Fruit fly (Drosophila melanogaster) ovary, adult (tissue): ENCODE measurements around the gene CG18749.

Experiments used
- CG17801 ChIP-seq: fragments of 200-800 bp; optimal IDR thresholded peaks from 2 replicates; lab custom pipeline; 2019; ENCODE audit warnings: missing biosample characterization, mild to moderate bottlenecking, missing genetic modification characterization, moderate library complexity; ENCODE audit not compliant: partially characterized antibody

The CG18749 gene

DNA sequence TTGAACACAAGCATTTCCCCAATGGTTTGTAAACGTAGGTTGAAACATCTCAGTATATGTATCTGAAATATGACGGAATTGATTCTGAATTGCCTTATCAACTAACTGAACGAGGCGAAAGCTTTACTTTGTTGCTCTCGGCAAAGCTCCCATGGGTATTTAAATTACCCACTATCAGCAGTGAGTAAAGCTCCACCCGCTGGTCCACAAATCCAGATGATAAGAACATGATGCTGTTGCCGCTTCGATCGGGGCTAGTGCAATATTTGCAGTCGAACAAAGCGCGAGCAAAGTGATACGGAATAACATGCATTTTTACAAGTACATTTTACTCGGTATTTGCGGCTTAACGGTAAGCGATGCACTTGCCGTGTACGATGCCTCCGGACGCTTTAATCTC lies 24.0 kb upstream of the CG18749 start, which contains the start of gene CG18249:
Gene CG18249, plus strand, starts transcription at position 256 of the 400 bp plus-strand sequence.
- TF ChIP-seq CG17801, result no peak

DNA sequence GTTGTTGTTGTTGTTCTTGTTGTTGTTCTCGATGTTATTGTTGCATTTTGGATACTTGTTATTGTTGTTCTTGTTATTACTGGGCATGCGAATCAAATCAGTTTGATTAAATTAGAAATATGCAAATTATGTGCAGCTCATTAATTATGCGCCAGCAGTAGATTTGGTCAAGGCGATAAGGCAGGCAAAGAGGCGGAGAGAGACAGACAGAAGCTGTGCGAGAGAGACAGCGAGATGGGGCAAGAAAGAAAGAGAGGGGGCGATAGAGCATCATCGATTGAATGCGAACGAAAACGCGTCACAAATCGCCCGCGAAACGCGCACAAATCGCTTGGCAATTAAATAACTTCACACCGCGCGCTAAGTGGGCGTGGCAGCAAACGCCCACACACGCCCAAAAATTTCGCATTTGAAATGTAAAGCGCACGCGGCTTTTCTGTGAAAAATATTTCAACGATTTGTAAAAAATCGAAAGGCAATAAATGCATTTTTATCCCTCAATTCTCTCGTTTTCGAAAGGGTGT lies 20.7 kb upstream of the CG18749 start:
- no peak for TF ChIP-seq CG17801

DNA sequence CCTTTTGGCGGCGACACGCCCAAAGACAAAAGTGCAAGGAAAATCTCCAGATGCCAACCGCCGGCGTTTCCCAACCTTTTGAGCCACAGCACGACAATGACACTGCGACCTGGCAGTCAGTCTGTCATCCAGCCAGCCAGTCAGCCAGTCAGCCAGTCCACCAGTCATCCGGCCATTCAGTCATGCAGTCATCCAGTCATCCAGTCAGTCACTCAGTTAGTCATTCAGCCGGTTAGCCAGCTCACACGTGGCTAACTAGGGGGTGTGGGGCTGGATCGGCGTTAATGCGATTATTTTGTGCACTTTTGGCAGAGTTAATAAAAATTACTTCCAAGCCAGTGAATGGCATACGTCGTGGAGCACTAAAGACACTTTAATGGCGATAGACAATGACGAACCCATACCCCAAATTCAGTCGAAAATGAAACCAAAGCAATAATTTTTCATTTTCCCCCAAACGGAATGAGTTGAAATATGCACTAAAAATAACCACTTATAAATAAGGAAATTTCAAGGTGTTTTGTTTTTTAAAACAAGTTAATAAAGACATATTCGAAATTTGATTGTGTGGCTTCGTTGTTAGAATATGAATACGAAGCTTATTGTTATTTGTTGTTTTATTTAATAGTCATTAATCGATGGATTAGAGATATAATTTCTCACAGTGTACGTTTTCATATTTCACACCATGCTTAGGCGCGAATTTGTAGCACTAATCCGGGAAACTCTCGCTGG lies 19.0 kb upstream of the CG18749 start:
- no peak for TF ChIP-seq CG17801

DNA sequence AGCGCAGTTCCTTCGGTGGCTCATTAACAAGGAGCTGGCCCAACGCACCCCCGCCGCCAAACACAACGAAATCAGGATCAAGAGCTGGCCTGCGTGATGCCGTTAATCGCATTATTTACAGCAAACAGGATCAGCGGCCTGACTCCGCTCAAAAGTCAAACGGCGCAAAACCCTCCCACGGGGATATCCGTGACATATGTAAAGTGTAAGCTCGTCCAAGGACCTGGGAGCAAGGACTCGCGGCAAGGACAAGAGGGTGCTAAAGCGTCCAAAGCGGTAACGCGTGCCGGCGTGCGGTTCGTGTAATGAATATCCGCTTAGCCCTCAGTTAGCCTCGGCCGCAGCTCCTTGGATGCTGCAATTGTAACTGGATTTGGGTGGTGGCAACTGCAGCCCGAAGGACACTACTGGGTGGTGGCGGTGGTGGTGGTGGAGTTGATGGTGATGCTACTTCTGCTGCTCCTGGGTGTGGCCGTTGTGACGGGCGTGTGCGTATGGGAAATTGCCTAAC lies 18.3 kb upstream of the CG18749 start:
- TF ChIP-seq CG17801, result no peak

DNA sequence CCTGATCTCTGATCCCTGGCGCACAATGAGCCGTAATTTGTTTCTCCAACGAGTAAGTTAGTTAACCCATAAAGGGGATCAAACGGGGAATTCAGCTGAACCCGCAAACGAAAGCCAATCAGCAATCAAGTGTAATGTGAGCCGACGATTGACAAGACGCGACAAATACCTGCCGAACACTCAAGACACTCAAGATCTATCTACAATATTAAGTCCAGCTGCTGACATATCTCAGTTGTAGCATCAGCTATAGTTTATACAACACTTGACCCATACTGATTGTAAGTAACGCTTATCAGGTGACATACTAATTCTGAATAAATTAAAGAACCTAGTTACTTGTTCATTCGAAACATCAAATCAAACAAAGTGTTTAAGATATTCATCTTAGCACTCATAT lies 16.5 kb upstream of the CG18749 start:
- TF ChIP-seq CG17801, result no peak

DNA sequence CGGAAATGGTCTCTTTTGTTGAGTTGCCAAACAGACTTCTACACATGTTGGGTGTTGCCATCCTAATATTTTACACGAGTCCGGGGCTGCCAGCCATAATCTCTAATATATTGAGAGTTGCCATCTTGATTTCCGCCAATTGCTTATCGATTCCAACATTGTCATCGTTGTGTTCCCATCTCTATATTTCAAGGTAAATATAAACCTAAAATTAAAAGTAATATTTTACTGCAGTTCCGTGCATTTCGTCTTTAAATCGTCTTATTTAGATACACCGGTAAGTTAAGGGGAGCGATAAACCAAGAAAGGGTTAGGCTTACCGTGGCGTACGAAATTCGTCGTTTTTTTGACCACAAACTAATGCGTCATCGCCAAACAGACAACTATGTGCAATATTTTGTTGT lies 10.5 kb upstream of the CG18749 start, which contains the start of gene PolI:
Gene PolI, plus strand, starts transcription at position 138 of the 404 bp plus-strand sequence.
- TF ChIP-seq CG17801, result peak; percentile 26

DNA sequence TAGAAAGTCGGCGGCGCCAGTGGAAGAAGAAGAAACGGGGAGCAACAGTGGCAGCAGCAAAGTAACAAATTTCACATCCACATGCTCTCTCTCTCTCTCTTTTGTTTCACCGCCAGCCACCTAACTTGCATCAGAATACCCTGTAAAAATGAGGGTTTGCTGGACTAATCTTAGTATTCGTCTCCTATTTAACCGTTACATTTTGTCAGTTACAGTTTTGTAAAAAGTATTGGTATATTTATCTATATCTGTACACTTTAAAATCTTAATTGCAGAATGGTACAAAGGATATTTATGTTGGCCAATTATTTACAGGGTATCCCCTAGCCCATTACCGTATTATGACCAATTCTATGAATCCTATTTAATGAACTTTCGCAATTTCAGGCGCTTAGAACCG lies 10.0 kb upstream of the CG18749 start:
- no peak for TF ChIP-seq CG17801

DNA sequence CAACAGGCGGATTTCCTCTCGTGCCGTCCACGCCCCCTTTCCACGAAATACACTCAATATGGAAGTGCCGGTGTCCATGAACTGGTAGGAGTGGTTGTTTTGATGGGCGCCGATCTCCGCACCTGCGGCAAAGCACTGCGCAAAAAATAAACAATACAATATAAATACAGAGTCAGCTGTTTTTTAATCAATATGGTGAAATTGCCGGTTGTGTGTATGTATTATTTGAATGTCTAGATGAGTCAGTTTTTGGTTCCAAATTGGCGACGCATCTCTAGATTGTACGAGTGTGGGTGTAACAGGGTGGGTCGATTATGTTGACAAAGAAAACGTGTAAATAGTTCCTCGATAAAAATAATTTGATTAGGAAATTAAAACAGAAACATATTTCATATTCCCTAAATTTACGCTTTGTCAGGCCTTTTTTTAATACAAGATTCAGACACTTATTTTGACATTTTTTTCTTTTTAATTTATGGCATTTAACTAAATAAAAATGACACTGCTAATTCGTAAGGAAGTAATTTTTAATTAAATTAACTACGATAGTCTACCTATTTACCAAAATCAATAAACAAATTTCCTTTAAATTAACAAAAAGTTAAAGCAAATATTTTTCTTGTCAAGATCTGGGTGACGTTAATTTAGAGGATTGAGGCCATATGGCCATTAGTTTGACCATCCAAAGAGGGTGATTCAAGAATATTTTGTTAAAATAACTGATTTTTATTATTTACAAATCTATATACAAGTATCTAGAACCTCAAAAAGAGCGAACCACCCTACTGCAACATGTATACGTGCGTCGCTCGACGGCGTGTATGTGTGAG lies 4.2 kb upstream of the CG18749 start:
- TF ChIP-seq CG17801, result peak; percentile 86

DNA sequence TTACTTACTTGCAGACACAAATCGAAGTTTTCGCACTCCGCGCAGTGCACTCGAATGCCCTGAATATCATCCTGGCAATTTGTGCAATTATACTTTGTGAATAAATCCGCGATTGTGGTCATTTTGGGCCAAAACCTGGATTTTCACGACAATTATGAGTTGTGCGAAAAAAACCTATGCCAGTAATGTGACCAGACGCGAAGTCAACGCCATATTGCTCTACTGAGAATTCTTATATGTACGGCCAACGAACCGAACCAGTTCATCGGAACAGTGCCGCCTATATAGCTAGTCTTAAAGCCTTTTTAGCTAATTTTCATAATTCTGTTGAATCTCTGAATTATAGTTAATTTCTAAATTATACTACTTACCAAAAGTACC lies 3.6 kb upstream of the CG18749 start, which contains the start of gene Ada2b:
Gene Ada2b, minus strand, starts transcription at position 214 of the 381 bp plus-strand sequence.
- no peak for TF ChIP-seq CG17801

DNA sequence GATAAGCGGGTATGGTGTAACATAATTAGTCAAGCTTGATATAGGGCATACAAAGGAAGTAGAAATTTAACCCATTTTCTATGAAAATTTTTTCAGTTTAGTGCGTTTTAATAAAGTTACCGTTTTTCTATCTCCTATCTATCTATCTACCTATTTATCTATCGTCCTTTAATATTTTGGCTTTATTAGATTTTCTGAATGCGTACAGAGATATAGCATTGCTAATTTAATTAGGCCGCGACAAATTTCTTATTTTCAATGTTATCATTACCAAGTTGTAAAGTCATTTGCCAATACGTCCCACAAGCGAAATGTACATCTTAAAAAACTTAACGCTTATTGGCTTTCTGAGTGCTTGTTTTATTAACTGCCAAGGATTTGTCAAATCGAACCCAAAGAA lies 4.3 kb downstream of the CG18749 start, which contains the start of gene CG15864:
Gene CG15864, plus strand, starts transcription at position 301 of the 400 bp plus-strand sequence.
- no peak for TF ChIP-seq CG17801

DNA sequence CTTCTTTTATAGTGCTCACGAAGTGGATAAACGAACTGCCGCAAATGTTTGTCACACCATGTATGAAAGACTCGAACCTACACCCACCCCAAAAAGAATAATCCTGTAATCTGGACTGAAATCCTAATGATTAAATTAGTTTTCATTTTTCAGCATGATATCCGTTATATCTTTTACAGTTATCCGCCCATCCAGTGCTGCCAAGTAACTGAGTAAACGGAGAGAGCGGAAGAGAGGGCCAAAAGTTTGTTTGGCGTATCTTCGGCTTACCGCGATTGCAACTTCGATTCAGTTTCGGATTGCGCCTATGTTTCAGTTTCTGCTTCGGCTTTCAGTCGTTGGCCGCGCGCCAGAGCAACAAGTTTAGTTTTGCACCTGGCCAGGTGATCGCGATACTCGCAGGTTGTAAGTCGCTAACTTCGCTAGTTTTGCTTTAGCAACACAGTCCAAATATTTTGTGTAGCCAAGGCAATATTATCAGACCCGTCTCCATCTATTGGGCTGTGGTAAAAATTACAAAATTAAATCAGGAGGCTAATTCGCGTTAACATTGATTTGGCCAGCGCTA lies 6.4 kb downstream of the CG18749 start, which contains the start of gene mtg:
Gene mtg, plus strand, starts transcription at position 332 of the 568 bp plus-strand sequence.
- TF ChIP-seq CG17801, result no peak

DNA sequence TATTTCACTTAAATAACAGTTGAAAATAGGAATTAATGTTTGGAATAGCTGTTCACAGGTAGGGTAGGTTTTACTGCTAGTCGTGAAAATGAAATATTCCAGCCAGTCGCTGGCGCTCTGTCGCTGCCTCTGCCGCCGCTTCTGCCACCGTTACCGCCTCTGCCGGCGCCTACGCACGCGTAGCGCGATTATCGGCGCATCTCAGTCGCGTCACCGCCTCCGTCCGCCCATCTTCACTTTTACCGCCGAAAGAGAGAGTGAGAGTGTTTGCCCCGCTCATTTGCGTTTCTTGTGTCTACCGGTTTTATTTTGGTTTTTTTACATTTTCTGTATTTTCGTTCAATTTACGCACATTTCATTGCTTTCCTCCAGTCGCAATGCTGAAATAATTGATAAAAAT lies 7.7 kb downstream of the CG18749 start:
- TF ChIP-seq CG17801, result no peak

DNA sequence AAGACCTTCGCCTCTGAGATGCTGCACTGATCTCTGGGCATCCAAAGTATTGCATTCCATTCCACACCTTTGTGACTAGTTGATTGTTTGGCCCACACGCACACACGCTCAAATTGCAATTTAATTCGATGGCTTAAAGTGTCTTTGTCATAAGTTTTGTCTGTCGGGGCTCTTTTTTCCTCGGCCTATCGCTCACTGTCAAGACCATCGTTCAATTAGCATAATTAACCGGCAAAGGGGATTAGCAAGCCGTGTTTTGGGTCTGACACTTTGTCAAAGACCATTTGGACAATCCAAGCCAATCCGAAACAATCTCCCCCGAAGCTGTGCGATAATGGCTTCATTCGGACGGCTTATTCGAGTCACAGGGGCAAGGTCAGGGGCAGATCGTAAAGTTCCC lies 10.5 kb downstream of the CG18749 start:
- no peak for TF ChIP-seq CG17801

DNA sequence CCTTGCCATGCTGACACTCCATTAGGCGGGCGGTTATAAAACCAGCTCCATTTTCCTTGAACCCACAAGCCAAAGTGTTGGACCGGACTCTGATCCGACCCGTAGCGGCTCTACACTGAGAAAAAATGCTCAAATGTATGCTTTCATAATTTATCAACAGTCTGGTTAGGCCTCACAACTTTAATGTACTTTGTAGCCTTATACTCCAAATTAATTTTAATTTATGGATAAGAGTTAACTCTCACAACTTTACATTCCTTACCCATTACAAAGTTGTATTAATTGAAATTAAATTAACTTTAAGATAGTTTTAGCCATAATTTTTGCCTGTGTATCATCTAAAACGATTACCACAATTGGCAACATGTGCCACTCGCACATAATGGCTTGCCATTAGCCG lies 12.2 kb downstream of the CG18749 start:
- TF ChIP-seq CG17801, result no peak

DNA sequence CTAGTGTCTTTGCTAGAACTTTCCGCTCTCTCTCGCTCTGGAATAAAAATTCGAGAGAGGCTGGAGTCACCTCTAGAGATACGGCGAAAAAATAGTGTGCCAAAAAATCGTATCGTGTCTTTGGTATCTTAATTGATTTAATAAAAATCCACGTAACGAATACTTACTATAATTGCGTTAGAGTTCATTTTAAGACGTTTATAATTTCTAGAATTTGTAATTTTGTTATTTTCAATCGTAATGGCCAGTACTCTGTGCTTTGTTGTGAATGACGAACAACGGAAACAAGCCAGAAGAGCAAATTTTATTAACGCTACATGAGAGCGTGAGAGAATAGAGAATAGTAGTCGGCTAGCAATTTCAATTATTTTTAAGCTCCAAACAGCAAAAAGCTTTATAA lies 17.8 kb downstream of the CG18749 start:
- TF ChIP-seq CG17801, result peak; percentile 9

DNA sequence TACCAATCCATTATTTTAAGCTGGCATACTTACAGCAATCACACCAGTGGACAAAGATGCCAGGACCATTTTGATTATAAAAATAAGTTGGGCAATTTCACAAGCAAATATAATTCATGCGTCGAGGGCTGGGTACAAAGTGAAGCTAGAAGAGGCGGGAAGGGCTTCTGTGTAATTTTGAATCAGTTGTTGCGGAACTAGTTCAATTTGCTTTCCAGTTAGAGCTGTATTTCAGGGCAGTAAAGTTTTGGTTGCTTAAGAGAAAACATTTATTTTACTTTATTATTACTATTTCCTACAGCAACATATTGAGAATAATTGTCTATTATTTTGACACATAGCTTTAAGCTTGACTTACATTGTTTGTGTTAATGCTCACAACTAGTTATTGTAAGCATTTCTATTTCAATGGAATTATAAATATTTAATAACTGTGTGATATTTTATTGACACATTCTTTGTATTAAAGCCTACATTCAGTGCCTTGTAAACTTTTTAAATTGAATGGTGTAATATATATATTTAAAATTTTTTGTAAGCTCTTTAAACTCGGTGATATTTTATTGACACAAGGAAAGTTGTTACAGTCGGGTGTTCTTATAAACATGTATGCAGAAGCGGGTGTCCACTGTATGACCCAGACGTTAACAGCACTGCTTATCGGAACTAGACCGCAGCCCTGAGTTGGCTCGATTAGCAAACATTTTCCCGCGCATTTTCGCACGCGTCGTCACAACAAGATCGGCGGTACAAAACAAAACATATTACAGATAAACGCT lies 20.6 kb downstream of the CG18749 start, which contains the start of the genes RPA1 and Mcm2:
Gene RPA1, minus strand, starts transcription at position 150 of the 779 bp plus-strand sequence.
Gene Mcm2, plus strand, starts transcription at position 669 of the 779 bp plus-strand sequence.
- TF ChIP-seq CG17801, result peak; percentile 73
